Worm (Caenorhabditis elegans) whole organism, L1 larva: Measurements from ENCODE around the gene dpm-1.

Experiments
- C04F5.9 ChIP-seq: sonication (generic microtip); optimal IDR thresholded peaks from 2 replicates; lab custom pipeline; 2016; ENCODE audit warnings: missing genetic modification characterization, missing compliant biosample characterization
- C34B4.2 ChIP-seq: sonication (generic microtip); optimal IDR thresholded peaks from 2 replicates; lab custom pipeline; 2017; ENCODE audit warnings: mild to moderate bottlenecking, missing genetic modification characterization, missing compliant biosample characterization
- aly-2 ChIP-seq: fragments of 150-350 bp; optimal IDR thresholded peaks from 2 replicates; lab custom pipeline; 2014; ENCODE audit warnings: missing biosample characterization, missing genetic modification characterization
- ceh-8 ChIP-seq: fragments of 200-800 bp; sonication (Bioruptor generic); optimal IDR thresholded peaks from 2 replicates; lab custom pipeline; 2018; ENCODE audit warnings: mild to moderate bottlenecking, missing genetic modification characterization, moderate library complexity, missing compliant biosample characterization
- ceh-88 ChIP-seq: fragments of 200-800 bp; sonication (Bioruptor generic); IDR thresholded peaks from 2 replicates; pipeline ENCODE4 v1.3.6; 2022; ENCODE audit warnings: missing genetic modification characterization, missing compliant biosample characterization
- dpl-1 ChIP-seq, 3 experiments: fragments of 150-350 bp in 2 of 3; sonication (generic microtip) in 1 of 3; optimal IDR thresholded peaks; 2 replicates each; lab custom pipeline; 2014 to 2017; ENCODE audit warnings: missing biosample characterization in 3 of 3, missing genetic modification characterization in 3 of 3, missing genetic modification reagents in 3 of 3
- dsc-1 ChIP-seq: sonication (generic microtip); optimal IDR thresholded peaks from 2 replicates; lab custom pipeline; 2016; ENCODE audit warnings: mild to moderate bottlenecking, missing genetic modification characterization, missing compliant biosample characterization
- efl-1 ChIP-seq, 4 experiments: fragments of 150-350 bp; optimal IDR thresholded peaks in 3 of 4; peaks in 1 of 4; 1 replicate in 1 of 4; 2 replicates in 3 of 4; lab custom pipeline; 2014; ENCODE audit warnings: missing biosample characterization in 2 of 4, missing genetic modification characterization in 2 of 4, missing genetic modification reagents in 2 of 4
- egl-13 ChIP-seq: sonication (generic microtip); optimal IDR thresholded peaks from 2 replicates; lab custom pipeline; 2016; ENCODE audit warnings: missing genotype, missing genetic modification reagents, missing genetic modification characterization, missing compliant biosample characterization
- elt-2 ChIP-seq: sonication (generic microtip); optimal IDR thresholded peaks from 2 replicates; lab custom pipeline; 2016; ENCODE audit warnings: missing genetic modification characterization, mild to moderate bottlenecking, inconsistent platforms, missing compliant biosample characterization, missing genetic modification reagents
- ets-5 ChIP-seq: fragments of 200-800 bp; sonication (Bioruptor generic); IDR thresholded peaks from 2 replicates; pipeline ENCODE4 v1.3.6; 2022; ENCODE audit warnings: missing genetic modification characterization, missing compliant biosample characterization
- fkh-4 ChIP-seq: sonication (generic microtip); optimal IDR thresholded peaks from 2 replicates; lab custom pipeline; 2016; ENCODE audit warnings: missing compliant biosample characterization, missing genetic modification characterization, borderline replicate concordance
- grh-1 ChIP-seq: fragments of 200-800 bp; sonication (Bioruptor generic); IDR thresholded peaks from 2 replicates; pipeline ENCODE4 v1.3.6; 2022; ENCODE audit warnings: missing genetic modification reagents, missing genetic modification characterization, missing compliant biosample characterization
- isw-1 ChIP-seq: fragments of 200-800 bp; sonication (Bioruptor generic); IDR thresholded peaks from 2 replicates; pipeline ENCODE4 v1.3.6; 2022; ENCODE audit warnings: missing genetic modification characterization, missing compliant biosample characterization
- lin-13 ChIP-seq: fragments of 150-350 bp; optimal IDR thresholded peaks from 2 replicates; lab custom pipeline; 2014; ENCODE audit warnings: missing biosample characterization, missing genetic modification reagents, missing genetic modification characterization
- lin-15B ChIP-seq: fragments of 150-350 bp; sonication (generic microtip); optimal IDR thresholded peaks from 3 replicates; lab custom pipeline; 2014; ENCODE audit warnings: missing biosample characterization, missing genetic modification characterization
- lir-3 ChIP-seq: sonication (generic microtip); optimal IDR thresholded peaks from 2 replicates; lab custom pipeline; 2016; ENCODE audit warnings: mild to moderate bottlenecking, missing genetic modification characterization, moderate library complexity, missing compliant biosample characterization; ENCODE audit not compliant: poor library complexity
- mdl-1 ChIP-seq, 2 experiments: fragments of 150-350 bp; optimal IDR thresholded peaks; 2 replicates each; lab custom pipeline; 2014 to 2017; ENCODE audit warnings: missing biosample characterization in 2 of 2, missing genetic modification characterization in 2 of 2, inconsistent platforms in 1 of 2
- mef-2 ChIP-seq: fragments of 150-350 bp; optimal IDR thresholded peaks from 2 replicates; lab custom pipeline; 2014; ENCODE audit warnings: missing biosample characterization, missing genetic modification characterization
- nhr-12 ChIP-seq: sonication (generic microtip); optimal IDR thresholded peaks from 2 replicates; lab custom pipeline; 2017; ENCODE audit warnings: missing biosample characterization, missing genetic modification characterization
- nhr-20 ChIP-seq: sonication (generic microtip); optimal IDR thresholded peaks from 2 replicates; lab custom pipeline; 2016; ENCODE audit warnings: mild to moderate bottlenecking, missing genetic modification characterization, missing compliant biosample characterization
- nhr-28 ChIP-seq: fragments of 150-350 bp; optimal IDR thresholded peaks from 2 replicates; lab custom pipeline; 2014; ENCODE audit warnings: missing biosample characterization, missing genetic modification characterization
- nhr-47 ChIP-seq: sonication (generic microtip); optimal IDR thresholded peaks from 2 replicates; lab custom pipeline; 2016; ENCODE audit warnings: mild to moderate bottlenecking, missing genetic modification characterization, moderate library complexity, missing compliant biosample characterization
- nhr-71 ChIP-seq: sonication (generic microtip); optimal IDR thresholded peaks from 2 replicates; lab custom pipeline; 2016; ENCODE audit warnings: mild to moderate bottlenecking, missing genetic modification characterization, moderate library complexity, missing compliant biosample characterization
- nhr-90 ChIP-seq: sonication (generic microtip); optimal IDR thresholded peaks from 2 replicates; lab custom pipeline; 2016; ENCODE audit warnings: mild to moderate bottlenecking, missing genetic modification characterization, missing compliant biosample characterization; ENCODE audit not compliant: poor library complexity
- pag-3 ChIP-seq: sonication (generic microtip); optimal IDR thresholded peaks from 2 replicates; lab custom pipeline; 2017; ENCODE audit warnings: missing genetic modification characterization, mild to moderate bottlenecking, missing compliant biosample characterization, antibody characterized with exemption, borderline replicate concordance; ENCODE audit not compliant: insufficient read depth
- pax-3 ChIP-seq: fragments of 200-800 bp; sonication (Bioruptor generic); optimal IDR thresholded peaks from 2 replicates; lab custom pipeline; 2018; ENCODE audit warnings: mild to moderate bottlenecking, missing genetic modification characterization, moderate library complexity, missing compliant biosample characterization
- pqm-1 ChIP-seq: sonication (generic microtip); optimal IDR thresholded peaks from 3 replicates; lab custom pipeline; 2017; ENCODE audit warnings: missing biosample characterization, missing genetic modification characterization
- snpc-4 ChIP-seq: fragments of 150-350 bp; optimal IDR thresholded peaks from 2 replicates; lab custom pipeline; 2014; ENCODE audit warnings: missing biosample characterization, missing genetic modification characterization
- snu-23 ChIP-seq: sonication (generic microtip); optimal IDR thresholded peaks from 2 replicates; lab custom pipeline; 2016; ENCODE audit warnings: missing genetic modification characterization, missing compliant biosample characterization
- swsn-7 ChIP-seq: sonication (generic microtip); optimal IDR thresholded peaks from 2 replicates; lab custom pipeline; 2016; ENCODE audit warnings: missing genetic modification characterization, missing compliant biosample characterization
- tbx-2 ChIP-seq: sonication (generic microtip); optimal IDR thresholded peaks from 2 replicates; lab custom pipeline; 2016; ENCODE audit warnings: missing genetic modification characterization, missing compliant biosample characterization
- unc-86 ChIP-seq: sonication (generic microtip); optimal IDR thresholded peaks from 2 replicates; lab custom pipeline; 2016; ENCODE audit warnings: missing genetic modification characterization, missing compliant biosample characterization
- unc-98 ChIP-seq: fragments of 200-800 bp; sonication (Bioruptor generic); IDR thresholded peaks from 2 replicates; pipeline ENCODE4 v1.3.6; 2022; ENCODE audit warnings: missing genetic modification characterization, missing compliant biosample characterization
- vab-15 ChIP-seq: sonication (generic microtip); optimal IDR thresholded peaks from 2 replicates; lab custom pipeline; 2017; ENCODE audit warnings: missing genotype, mild to moderate bottlenecking, missing genetic modification characterization, missing compliant biosample characterization
- zip-4 ChIP-seq: fragments of 200-800 bp; sonication (Bioruptor generic); optimal IDR thresholded peaks from 2 replicates; lab custom pipeline; 2018; ENCODE audit warnings: mild to moderate bottlenecking, missing genetic modification characterization, moderate library complexity, missing compliant biosample characterization

Gene dpm-1

ce11 chrIV:427100-427908 lies 18.2 kb upstream of the dpm-1 start:
- TF ChIP-seq aly-2 (tag; lab: Kevin White, UChicago) (peak; percentile 3), efl-1 (optimal IDR thresholded peaks at IDR 0.05; lab: Kevin White, UChicago) (no peak), efl-1 (GFP tag; optimal IDR thresholded peaks at IDR 0.05 in 1 of 2; lab: Kevin White, UChicago) (peak in 1 of 2 experiments; percentile 69), grh-1 (GFP tag; lab: Robert Waterston, UW) (no peak)

DNA sequence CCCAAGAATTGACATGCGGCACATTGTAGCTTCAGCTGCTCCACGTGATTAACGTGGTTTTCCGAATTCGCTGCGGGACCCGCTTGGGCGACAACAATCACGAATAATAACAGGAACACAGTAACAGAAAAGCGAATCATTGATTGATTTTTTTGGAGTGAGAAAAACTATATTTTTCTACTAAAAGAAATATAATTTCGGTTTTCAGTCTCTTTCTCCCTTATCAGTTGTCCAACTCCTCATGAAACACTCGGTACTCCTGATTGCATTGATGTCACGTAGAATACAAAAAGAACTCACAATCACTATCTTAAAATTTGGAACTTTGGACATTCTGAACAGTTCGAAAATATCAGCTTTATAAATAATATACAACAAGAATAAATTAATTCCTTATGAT lies 16.6 kb upstream of the dpm-1 start, which contains the start of gene Y66H1A.5:
Gene Y66H1A.5 (minus strand): TSS at position 265 of the 400 bp plus-strand sequence.
- TF ChIP-seq ceh-88 (no peak), nhr-12 (tag; lab: Kevin White, UChicago) (no peak), swsn-7 (tag; lab: Kevin White, UChicago) (no peak), zip-4 (GFP tag; lab: Kevin White, UChicago) (no peak), ets-5 (GFP tag; lab: Robert Waterston, UW) (no peak), aly-2 (tag; lab: Kevin White, UChicago) (no peak), ceh-8 (GFP tag; lab: Kevin White, UChicago) (no peak), C04F5.9 (tag; lab: Kevin White, UChicago) (no peak), C34B4.2 (tag; lab: Kevin White, UChicago) (no peak), lir-3 (no peak), nhr-28 (no peak), nhr-90 (no peak), lin-13 (GFP tag; lab: Kevin White, UChicago) (no peak), snpc-4 (tag; lab: Kevin White, UChicago) (no peak), tbx-2 (tag; lab: Kevin White, UChicago) (no peak), pax-3 (no peak)

ce11 chrIV:438384-438783 lies 7.1 kb upstream of the dpm-1 start:
- TF ChIP-seq lir-3 (no peak), nhr-71 (tag; lab: Kevin White, UChicago) (no peak), pag-3 (tag; lab: Kevin White, UChicago) (no peak), pqm-1 (no peak), dsc-1 (no peak), isw-1 (GFP tag; lab: Robert Waterston, UW) (no peak), mdl-1 (tag; optimal IDR thresholded peaks at IDR 0.05; lab: Kevin White, UChicago) (no peak), unc-98 (no peak), dpl-1 (GFP tag; optimal IDR thresholded peaks at IDR 0.05; lab: Kevin White, UChicago) (no peak), nhr-47 (tag; lab: Kevin White, UChicago) (no peak), lin-15B (tag; lab: Kevin White, UChicago) (no peak), aly-2 (tag; lab: Kevin White, UChicago) (no peak), unc-86 (tag; lab: Kevin White, UChicago) (no peak), nhr-20 (tag; lab: Kevin White, UChicago) (no peak), efl-1 (optimal IDR thresholded peaks at IDR 0.05; lab: Kevin White, UChicago) (no peak), efl-1 (GFP tag; optimal IDR thresholded peaks at IDR 0.05 in 1 of 2; lab: Kevin White, UChicago) (no peak), vab-15 (no peak), mef-2 (tag; lab: Kevin White, UChicago) (no peak)

- TF ChIP-seq elt-2 (tag; lab: Kevin White, UChicago) (peak; percentile 58), snu-23 (GFP tag; lab: Kevin White, UChicago) (no peak), fkh-4 (no peak), isw-1 (GFP tag; lab: Robert Waterston, UW) (no peak), egl-13 (tag; lab: Kevin White, UChicago) (no peak), efl-1 (optimal IDR thresholded peaks at IDR 0.05; lab: Kevin White, UChicago) (no peak), efl-1 (GFP tag; optimal IDR thresholded peaks at IDR 0.05 in 1 of 2; lab: Kevin White, UChicago) (peak in 1 of 2 experiments; percentile 89), nhr-71 (tag; lab: Kevin White, UChicago) (no peak)
- TF ChIP-seq, all 84 proteins: peak for 2
Measured at ce11 chrIV:440509-440908, 5.0 kb upstream of the dpm-1 start, which contains the start of gene hum-8. Gene hum-8, minus strand, starts transcription at chrIV:440554.
